Fruit fly (Drosophila melanogaster): Measurements from ENCODE around the gene Dic61B.

The Dic61B gene

DNA sequence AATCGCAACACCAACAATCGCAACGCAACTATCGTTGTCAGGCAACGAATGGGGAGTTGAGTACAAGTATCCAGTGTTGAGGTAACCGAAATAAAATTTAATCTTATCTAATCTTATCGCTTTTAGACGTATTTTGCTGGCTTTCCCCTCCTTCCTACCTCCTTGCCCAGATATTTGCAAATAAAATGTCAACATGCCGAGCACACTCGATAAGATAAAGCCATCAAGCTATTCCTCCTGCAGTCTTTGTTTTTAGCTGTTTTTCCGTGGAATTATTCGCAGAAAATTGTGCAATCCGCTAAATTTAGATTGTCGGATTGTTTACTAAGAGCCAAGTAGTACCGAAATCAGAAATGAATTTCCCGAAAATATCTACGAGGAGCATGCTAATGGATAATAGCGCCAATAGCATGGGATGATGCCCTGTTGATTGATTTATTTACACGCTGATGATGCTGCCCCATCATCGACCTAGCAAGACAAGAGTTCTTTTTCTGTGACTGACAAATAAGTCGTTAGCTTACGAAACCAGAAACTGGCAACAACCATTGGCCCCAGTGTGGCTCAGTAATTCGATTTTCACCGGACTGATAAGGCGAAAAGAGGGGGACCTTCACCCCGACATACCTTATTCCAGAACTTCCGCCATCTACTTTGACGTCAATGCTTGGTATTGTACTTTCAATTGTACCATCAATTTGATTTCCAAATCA is 4.4 kb upstream of the Dic61B start (continued):
- TF ChIP-seq vri (GFP tag; optimal IDR thresholded peaks at IDR 0.05): peak; percentile 99
- no peak for TF ChIP-seq Ets96B (tag; optimal IDR thresholded peaks at IDR 0.05)
- TF ChIP-seq net (GFP tag; optimal IDR thresholded peaks at IDR 0.05): no peak
- TF ChIP-seq CG6808 (GFP tag; optimal IDR thresholded peaks at IDR 0.05): peak; percentile 25
- TF ChIP-seq Sox15 (GFP tag; optimal IDR thresholded peaks at IDR 0.05): no peak
- peak; percentile 63 for TF ChIP-seq Eip78C (GFP tag)
- TF ChIP-seq Hr4 (GFP tag; optimal IDR thresholded peaks at IDR 0.05): no peak
- TF ChIP-seq Met (GFP tag; optimal IDR thresholded peaks at IDR 0.05): no peak

- TF ChIP-seq Ets96B (tag; optimal IDR thresholded peaks at IDR 0.05) (no peak), Eip93F (GFP tag; optimal IDR thresholded peaks at IDR 0.05) (no peak), Smox (GFP tag; optimal IDR thresholded peaks at IDR 0.05) (no peak), ss (GFP tag; optimal IDR thresholded peaks at IDR 0.05) (no peak), CG7368 (GFP tag; optimal IDR thresholded peaks at IDR 0.05) (no peak)
Observed at dm6 chr3L:153670-154069, 1.3 kb upstream of the Dic61B start.

- peak; percentile 34 for TF ChIP-seq dsx (GFP tag; optimal IDR thresholded peaks at IDR 0.05; ENCODE audit: poor library complexity, severe bottlenecking)
- peak; percentile 26 for TF ChIP-seq fkh (GFP tag; optimal IDR thresholded peaks at IDR 0.05)
- peak; percentile 92 for TF ChIP-seq Sox14 (GFP tag; optimal IDR thresholded peaks at IDR 0.05)
- TF ChIP-seq CG6163 (GFP tag; IDR thresholded peaks at IDR 0.05): no peak
Observed at dm6 chr3L:145998-146576, 6.3 kb downstream of the Dic61B start, which contains the start of gene CG6845. CG6845 (plus strand) TSS chr3L:146433.

DNA sequence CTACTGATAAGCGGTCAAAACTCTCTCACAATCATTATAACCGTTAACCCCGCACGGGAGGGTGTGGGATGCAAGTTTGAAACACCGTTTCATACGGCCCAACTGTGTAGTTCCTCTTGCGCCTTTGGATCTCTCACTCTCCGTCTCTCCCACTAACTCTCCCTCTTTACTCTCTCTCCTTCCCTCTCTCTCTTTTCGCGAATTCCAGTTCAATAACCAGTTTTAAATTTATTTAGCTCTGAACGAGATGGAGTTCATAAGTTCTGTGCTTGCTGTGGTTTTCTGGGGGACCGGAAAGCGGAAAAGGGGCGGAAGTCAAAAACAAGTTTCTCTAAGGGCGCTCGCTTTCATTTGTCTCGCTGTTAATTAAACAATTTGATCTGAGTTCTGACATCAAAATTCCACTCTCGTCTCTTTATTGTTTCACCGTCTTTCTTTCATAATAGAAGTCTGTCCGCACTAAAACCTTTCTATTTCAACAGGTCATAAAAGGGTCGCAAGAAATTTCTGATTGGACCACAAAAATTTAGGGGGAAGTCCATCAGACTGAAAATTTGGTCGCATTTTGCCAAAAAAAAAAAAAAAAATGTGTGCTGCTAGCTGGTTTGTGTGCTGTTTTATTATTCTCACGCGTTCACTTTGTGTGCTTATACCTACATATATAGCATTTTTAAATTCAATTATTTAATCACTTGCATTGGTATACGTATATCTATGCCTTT is 11.4 kb downstream of the Dic61B start:
- TF ChIP-seq Ets96B (tag; optimal IDR thresholded peaks at IDR 0.05): no peak
- TF ChIP-seq dsx (GFP tag; optimal IDR thresholded peaks at IDR 0.05; ENCODE audit: poor library complexity, severe bottlenecking): peak; percentile 58
- TF ChIP-seq CG6854 (GFP tag; optimal IDR thresholded peaks at IDR 0.05): peak; percentile 72
- no peak for TF ChIP-seq lz (GFP tag; optimal IDR thresholded peaks at IDR 0.05)
- TF ChIP-seq Eip78C (GFP tag): peak; percentile 49
- no peak for TF ChIP-seq pdm3 (GFP tag; optimal IDR thresholded peaks at IDR 0.05)
- TF ChIP-seq svp (GFP tag): peak; percentile 42
- TF ChIP-seq CG34406 (GFP tag; optimal IDR thresholded peaks at IDR 0.05): no peak
- no peak for TF ChIP-seq CG32006 (GFP tag; optimal IDR thresholded peaks at IDR 0.05)
- TF ChIP-seq Blimp-1 (GFP tag; optimal IDR thresholded peaks at IDR 0.05): peak; percentile 94
- peak in 1 of 2 experiments; percentile 8 for TF ChIP-seq ss (GFP tag; optimal IDR thresholded peaks at IDR 0.05)
- no peak for TF ChIP-seq OdsH (GFP tag; optimal IDR thresholded peaks at IDR 0.05)
- TF ChIP-seq CG6808 (GFP tag; optimal IDR thresholded peaks at IDR 0.05): peak; percentile 15
- TF ChIP-seq spab (GFP tag; optimal IDR thresholded peaks at IDR 0.05): no peak
- peak; percentile 8 for TF ChIP-seq Sox14 (GFP tag; optimal IDR thresholded peaks at IDR 0.05)
- no peak for TF ChIP-seq Ets21C (GFP tag; optimal IDR thresholded peaks at IDR 0.05)
- TF ChIP-seq CG7368 (GFP tag; optimal IDR thresholded peaks at IDR 0.05): no peak
- TF ChIP-seq eg (GFP tag; IDR thresholded peaks at IDR 0.05): no peak
- TF ChIP-seq dac (GFP tag; optimal IDR thresholded peaks at IDR 0.05): no peak
- no peak for TF ChIP-seq CG3032 (tag; optimal IDR thresholded peaks at IDR 0.05)
- TF ChIP-seq Lpt (GFP tag; optimal IDR thresholded peaks at IDR 0.05): peak; percentile 15

Data from whole organism, prepupa.